Worm (Caenorhabditis elegans) whole organism, late embryonic: ENCODE results near the gene F31A3.5.

Experiments
- C38D4.7 ChIP-seq: fragments of 200-800 bp; sonication (Bioruptor generic); optimal IDR thresholded peaks from 2 replicates; lab custom pipeline; 2018; ENCODE audit warnings: mild to moderate bottlenecking, missing genetic modification characterization, moderate library complexity, missing compliant biosample characterization
- F13H6.1 ChIP-seq: sonication (generic microtip); optimal IDR thresholded peaks from 2 replicates; lab custom pipeline; 2016; ENCODE audit warnings: missing genetic modification characterization, missing compliant biosample characterization
- K02D7.2 ChIP-seq: sonication (generic microtip); optimal IDR thresholded peaks from 2 replicates; lab custom pipeline; 2017; ENCODE audit warnings: mild to moderate bottlenecking, missing genetic modification characterization, missing compliant biosample characterization
- ama-1 ChIP-seq: fragments of 150-350 bp; optimal IDR thresholded peaks from 2 replicates; lab custom pipeline; 2014
- ceh-9 ChIP-seq: sonication (generic microtip); optimal IDR thresholded peaks from 2 replicates; lab custom pipeline; 2016; ENCODE audit warnings: mild to moderate bottlenecking, missing genetic modification characterization, inconsistent platforms, missing compliant biosample characterization
- elt-2 ChIP-seq: sonication (generic microtip); optimal IDR thresholded peaks from 2 replicates; lab custom pipeline; 2016; ENCODE audit warnings: missing genetic modification reagents, missing genetic modification characterization, missing compliant biosample characterization
- elt-4 ChIP-seq: sonication (generic microtip); optimal IDR thresholded peaks from 2 replicates; lab custom pipeline; 2016; ENCODE audit warnings: missing genetic modification characterization, missing compliant biosample characterization
- fkh-6 ChIP-seq: sonication (generic microtip); optimal IDR thresholded peaks from 2 replicates; lab custom pipeline; 2016; ENCODE audit warnings: missing genetic modification characterization, missing compliant biosample characterization
- lin-11 ChIP-seq: fragments of 200-800 bp; sonication (Bioruptor generic); optimal IDR thresholded peaks from 2 replicates; lab custom pipeline; 2018; ENCODE audit warnings: mild to moderate bottlenecking, missing genetic modification characterization, missing compliant biosample characterization
- mec-3 ChIP-seq: sonication (generic microtip); optimal IDR thresholded peaks from 2 replicates; lab custom pipeline; 2016; ENCODE audit warnings: borderline replicate concordance, missing genetic modification characterization, missing compliant biosample characterization
- nfya-1 ChIP-seq: sonication (generic microtip); optimal IDR thresholded peaks from 2 replicates; lab custom pipeline; 2017; ENCODE audit warnings: missing genetic modification characterization, mild to moderate bottlenecking, missing compliant biosample characterization, antibody characterized with exemption, moderate library complexity
- rnt-1 ChIP-seq: sonication (generic microtip); optimal IDR thresholded peaks from 2 replicates; lab custom pipeline; 2016; ENCODE audit warnings: missing genetic modification characterization, missing compliant biosample characterization
- unc-3 ChIP-seq, 2 experiments: fragments of 200-800 bp in 1 of 2; sonication (Bioruptor generic) in 1 of 2; sonication (generic microtip) in 1 of 2; conservative IDR thresholded peaks in 1 of 2; optimal IDR thresholded peaks in 1 of 2; 2 replicates each; pipeline versions ENCODE4 v1.3.6 to Lab custom; 2016 to 2022; ENCODE audit warnings: missing compliant biosample characterization in 2 of 2, missing genetic modification characterization in 2 of 2, missing genetic modification reagents in 1 of 2
- unc-42 ChIP-seq: sonication (generic microtip); optimal IDR thresholded peaks from 2 replicates; lab custom pipeline; 2016; ENCODE audit warnings: missing genotype, missing genetic modification characterization, missing compliant biosample characterization

DNA sequence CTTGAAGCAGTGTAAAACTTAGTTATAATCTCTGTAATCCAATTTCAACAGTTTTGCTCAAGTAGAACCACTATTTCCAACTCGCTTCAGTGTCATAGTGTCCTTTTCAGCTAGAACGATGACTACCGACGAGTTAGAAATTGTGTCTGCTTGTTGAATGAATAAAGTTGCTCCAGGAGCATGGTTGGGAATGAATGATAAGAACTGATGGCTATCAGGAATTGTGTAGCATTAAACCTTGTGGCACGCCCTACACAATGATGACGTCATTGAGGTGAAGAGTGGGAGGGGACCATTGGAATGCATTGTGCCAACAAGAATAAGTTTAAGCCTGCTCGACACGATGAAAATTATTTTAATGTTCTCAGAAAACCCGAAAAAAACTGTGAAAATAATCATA, 35.3 kb upstream of the F31A3.5 start:
- no peak for TF ChIP-seq ama-1 (lab: Kevin White, UChicago)
- TF ChIP-seq elt-2 (tag; lab: Kevin White, UChicago), result peak; percentile 62
- TF ChIP-seq nfya-1 (tag; lab: Kevin White, UChicago), result no peak
- TF ChIP-seq fkh-6 (tag; lab: Kevin White, UChicago), result no peak
- no peak for TF ChIP-seq lin-11 (tag; lab: Kevin White, UChicago)
- no peak for TF ChIP-seq mec-3 (tag; lab: Kevin White, UChicago)
- TF ChIP-seq K02D7.2 (tag; lab: Kevin White, UChicago), result no peak
- TF ChIP-seq C38D4.7 (GFP tag; lab: Kevin White, UChicago), result no peak
- TF ChIP-seq ceh-9 (tag; lab: Kevin White, UChicago), result no peak
- TF ChIP-seq unc-42 (tag; lab: Kevin White, UChicago), result no peak
- TF ChIP-seq rnt-1 (tag; lab: Kevin White, UChicago), result no peak
- TF ChIP-seq elt-4 (tag; lab: Kevin White, UChicago), result no peak
- no peak for TF ChIP-seq F13H6.1 (tag; lab: Kevin White, UChicago)
- TF ChIP-seq unc-3 (GFP tag; conservative IDR thresholded peaks at IDR 0.05; lab: Robert Waterston, UW), result no peak
- TF ChIP-seq unc-3 (tag; optimal IDR thresholded peaks at IDR 0.05; lab: Kevin White, UChicago), result no peak
